Worm (Caenorhabditis elegans) whole organism, late embryonic: ENCODE measurements around the gene F29A7.4.
A peak's percentile ranks its signal among the peaks of the same experiment; 100 is the strongest.

Source experiments
- C08G9.2 ChIP-seq: sonication (generic microtip); optimal IDR thresholded peaks from 2 replicates; lab custom pipeline; 2016; ENCODE audit warnings: mild to moderate bottlenecking, missing genetic modification characterization, moderate library complexity, missing compliant biosample characterization
- C38D4.7 ChIP-seq: fragments of 200-800 bp; sonication (Bioruptor generic); optimal IDR thresholded peaks from 2 replicates; lab custom pipeline; 2018; ENCODE audit warnings: mild to moderate bottlenecking, missing genetic modification characterization, moderate library complexity, missing compliant biosample characterization
- F13H6.1 ChIP-seq: sonication (generic microtip); optimal IDR thresholded peaks from 2 replicates; lab custom pipeline; 2016; ENCODE audit warnings: missing genetic modification characterization, missing compliant biosample characterization
- K02D7.2 ChIP-seq: sonication (generic microtip); optimal IDR thresholded peaks from 2 replicates; lab custom pipeline; 2017; ENCODE audit warnings: mild to moderate bottlenecking, missing genetic modification characterization, missing compliant biosample characterization
- K09A11.1 ChIP-seq: sonication (generic microtip); optimal IDR thresholded peaks from 2 replicates; lab custom pipeline; 2017; ENCODE audit warnings: antibody characterized with exemption, mild to moderate bottlenecking, missing genetic modification characterization, missing compliant biosample characterization; ENCODE audit not compliant: insufficient read depth
- T23F11.4 ChIP-seq: fragments of 200-800 bp; sonication (Bioruptor generic); optimal IDR thresholded peaks from 2 replicates; lab custom pipeline; 2018; ENCODE audit warnings: mild to moderate bottlenecking, missing genetic modification characterization, missing compliant biosample characterization
- ahr-1 ChIP-seq: sonication (generic microtip); optimal IDR thresholded peaks from 2 replicates; lab custom pipeline; 2016; ENCODE audit warnings: missing genetic modification characterization, missing compliant biosample characterization
- ceh-14 ChIP-seq: sonication (generic microtip); optimal IDR thresholded peaks from 2 replicates; lab custom pipeline; 2016; ENCODE audit warnings: missing genotype, missing genetic modification characterization, missing compliant biosample characterization
- ceh-18 ChIP-seq: sonication (generic microtip); optimal IDR thresholded peaks from 2 replicates; lab custom pipeline; 2016; ENCODE audit warnings: missing genetic modification characterization, missing compliant biosample characterization
- ceh-19 ChIP-seq: fragments of 200-800 bp; sonication (Bioruptor generic); optimal IDR thresholded peaks from 2 replicates; lab custom pipeline; 2018; ENCODE audit warnings: mild to moderate bottlenecking, missing genetic modification characterization, missing compliant biosample characterization
- ceh-2 ChIP-seq: sonication (generic microtip); optimal IDR thresholded peaks from 2 replicates; lab custom pipeline; 2016; ENCODE audit warnings: missing genotype, missing genetic modification characterization, missing compliant biosample characterization
- ceh-30 ChIP-seq: fragments of 150-350 bp; optimal IDR thresholded peaks from 2 replicates; lab custom pipeline; 2014; ENCODE audit warnings: missing biosample characterization, missing genetic modification characterization
- ceh-31 ChIP-seq: sonication (generic microtip); optimal IDR thresholded peaks from 2 replicates; lab custom pipeline; 2016; ENCODE audit warnings: missing genetic modification characterization, missing compliant biosample characterization
- ceh-48 ChIP-seq: sonication (generic microtip); optimal IDR thresholded peaks from 2 replicates; lab custom pipeline; 2016; ENCODE audit warnings: missing genetic modification characterization, inconsistent platforms, missing compliant biosample characterization
- che-1 ChIP-seq: sonication (generic microtip); optimal IDR thresholded peaks from 2 replicates; lab custom pipeline; 2016; ENCODE audit warnings: mild to moderate bottlenecking, missing genetic modification characterization, missing compliant biosample characterization
- dve-1 ChIP-seq: sonication (generic microtip); optimal IDR thresholded peaks from 2 replicates; lab custom pipeline; 2017; ENCODE audit warnings: antibody characterized with exemption, mild to moderate bottlenecking, missing genetic modification characterization, missing compliant biosample characterization
- ets-4 ChIP-seq: sonication (generic microtip); optimal IDR thresholded peaks from 2 replicates; lab custom pipeline; 2016; ENCODE audit warnings: missing genetic modification characterization, missing compliant biosample characterization
- eyg-1 ChIP-seq: sonication (generic microtip); optimal IDR thresholded peaks from 2 replicates; lab custom pipeline; 2016; ENCODE audit warnings: missing genotype, missing genetic modification characterization, missing compliant biosample characterization
- fkh-10 ChIP-seq: fragments of 150-350 bp; optimal IDR thresholded peaks from 2 replicates; lab custom pipeline; 2014; ENCODE audit warnings: missing biosample characterization, missing genetic modification reagents, missing genetic modification characterization
- fkh-6 ChIP-seq: sonication (generic microtip); optimal IDR thresholded peaks from 2 replicates; lab custom pipeline; 2016; ENCODE audit warnings: missing genetic modification characterization, missing compliant biosample characterization
- hlh-13 ChIP-seq: fragments of 200-800 bp; sonication (Bioruptor generic); optimal IDR thresholded peaks from 2 replicates; lab custom pipeline; 2018; ENCODE audit warnings: mild to moderate bottlenecking, missing genetic modification characterization, missing compliant biosample characterization
- hlh-6 ChIP-seq: sonication (generic microtip); optimal IDR thresholded peaks from 2 replicates; lab custom pipeline; 2016; ENCODE audit warnings: missing genotype, missing genetic modification characterization, missing compliant biosample characterization
- hlh-8 ChIP-seq: sonication (generic microtip); optimal IDR thresholded peaks from 2 replicates; lab custom pipeline; 2016; ENCODE audit warnings: missing genotype, missing genetic modification characterization, missing compliant biosample characterization
- lim-6 ChIP-seq: sonication (generic microtip); optimal IDR thresholded peaks from 2 replicates; lab custom pipeline; 2016; ENCODE audit warnings: missing genetic modification characterization, missing compliant biosample characterization
- madf-2 ChIP-seq: sonication (generic microtip); optimal IDR thresholded peaks from 2 replicates; lab custom pipeline; 2017; ENCODE audit warnings: missing genetic modification characterization, missing compliant biosample characterization
- mec-3 ChIP-seq: sonication (generic microtip); optimal IDR thresholded peaks from 2 replicates; lab custom pipeline; 2016; ENCODE audit warnings: borderline replicate concordance, missing genetic modification characterization, missing compliant biosample characterization
- nfya-1 ChIP-seq: sonication (generic microtip); optimal IDR thresholded peaks from 2 replicates; lab custom pipeline; 2017; ENCODE audit warnings: missing genetic modification characterization, mild to moderate bottlenecking, missing compliant biosample characterization, antibody characterized with exemption, moderate library complexity
- nhr-232 ChIP-seq: sonication (generic microtip); optimal IDR thresholded peaks from 2 replicates; lab custom pipeline; 2016; ENCODE audit warnings: missing genetic modification characterization, missing compliant biosample characterization
- odd-2 ChIP-seq: sonication (generic microtip); optimal IDR thresholded peaks from 2 replicates; lab custom pipeline; 2017; ENCODE audit warnings: antibody characterized with exemption, mild to moderate bottlenecking, missing genetic modification characterization, missing compliant biosample characterization
- pag-3 ChIP-seq: sonication (generic microtip); optimal IDR thresholded peaks from 2 replicates; lab custom pipeline; 2016; ENCODE audit warnings: missing compliant biosample characterization, missing genetic modification characterization, borderline replicate concordance
- pat-9 ChIP-seq: fragments of 200-800 bp; sonication (Bioruptor generic); optimal IDR thresholded peaks from 2 replicates; lab custom pipeline; 2018; ENCODE audit warnings: mild to moderate bottlenecking, missing genetic modification characterization, moderate library complexity, missing compliant biosample characterization
- pax-1 ChIP-seq: fragments of 150-350 bp; optimal IDR thresholded peaks from 2 replicates; lab custom pipeline; 2014; ENCODE audit warnings: missing biosample characterization, missing genetic modification characterization
- pqm-1 ChIP-seq: sonication (generic microtip); optimal IDR thresholded peaks from 2 replicates; lab custom pipeline; 2016; ENCODE audit warnings: missing genetic modification characterization, missing compliant biosample characterization
- pros-1 ChIP-seq: fragments of 150-350 bp; optimal IDR thresholded peaks from 2 replicates; lab custom pipeline; 2014; ENCODE audit warnings: missing biosample characterization, missing genetic modification reagents, missing genetic modification characterization
- ref-2 ChIP-seq: sonication (generic microtip); optimal IDR thresholded peaks from 2 replicates; lab custom pipeline; 2016; ENCODE audit warnings: missing genetic modification characterization, missing compliant biosample characterization
- rnt-1 ChIP-seq: sonication (generic microtip); optimal IDR thresholded peaks from 2 replicates; lab custom pipeline; 2016; ENCODE audit warnings: missing genetic modification characterization, missing compliant biosample characterization
- sox-2 ChIP-seq: fragments of 200-800 bp; sonication (Bioruptor generic); IDR thresholded peaks from 2 replicates; pipeline ENCODE4 v1.3.6; 2022; ENCODE audit warnings: missing genetic modification reagents, missing genetic modification characterization, missing compliant biosample characterization
- sox-4 ChIP-seq: sonication (generic microtip); optimal IDR thresholded peaks from 2 replicates; lab custom pipeline; 2017; ENCODE audit warnings: mild to moderate bottlenecking, missing genetic modification characterization, inconsistent platforms, missing compliant biosample characterization
- syd-9 ChIP-seq: sonication (generic microtip); optimal IDR thresholded peaks from 2 replicates; lab custom pipeline; 2016; ENCODE audit warnings: mild to moderate bottlenecking, missing genetic modification characterization, moderate library complexity, missing compliant biosample characterization
- tbx-2 ChIP-seq: sonication (generic microtip); optimal IDR thresholded peaks from 2 replicates; lab custom pipeline; 2016; ENCODE audit warnings: missing genetic modification characterization, missing compliant biosample characterization
- tbx-7 ChIP-seq: sonication (generic microtip); optimal IDR thresholded peaks from 2 replicates; lab custom pipeline; 2016; ENCODE audit warnings: missing genotype, missing genetic modification characterization, missing compliant biosample characterization
- unc-42 ChIP-seq: sonication (generic microtip); optimal IDR thresholded peaks from 2 replicates; lab custom pipeline; 2016; ENCODE audit warnings: missing genotype, missing genetic modification characterization, missing compliant biosample characterization

The F29A7.4 gene

ce11 chrII:2739619-2740018 lies 10.2 kb upstream of the F29A7.4 start, which contains the start of gene T05A8.6:
Gene T05A8.6, minus strand, starts transcription at chrII:2739719.
- TF ChIP-seq ref-2 (no peak), rnt-1 (no peak), fkh-10 (GFP tag; lab: Kevin White, UChicago) (no peak), tbx-7 (tag; lab: Kevin White, UChicago) (no peak), mec-3 (no peak), K02D7.2 (tag; lab: Kevin White, UChicago) (no peak), ceh-14 (no peak)

- no peak for TF ChIP-seq ceh-2 (tag; lab: Kevin White, UChicago)
- TF ChIP-seq unc-42 (tag; lab: Kevin White, UChicago), result no peak
- no peak for TF ChIP-seq C38D4.7 (GFP tag; lab: Kevin White, UChicago)
- no peak for TF ChIP-seq pros-1 (tag; lab: Kevin White, UChicago)
- TF ChIP-seq dve-1, result no peak
- TF ChIP-seq hlh-6 (tag; lab: Kevin White, UChicago), result no peak
- TF ChIP-seq lim-6 (tag; lab: Kevin White, UChicago), result no peak
- no peak for TF ChIP-seq K09A11.1 (tag; lab: Kevin White, UChicago)
- TF ChIP-seq hlh-8 (tag; lab: Kevin White, UChicago), result no peak
- TF ChIP-seq hlh-13, result no peak
- TF ChIP-seq ceh-18 (tag; lab: Kevin White, UChicago), result no peak
- no peak for TF ChIP-seq che-1 (tag; lab: Kevin White, UChicago)
- TF ChIP-seq ceh-14, result no peak
- no peak for TF ChIP-seq nhr-232 (tag; lab: Kevin White, UChicago)
- TF ChIP-seq odd-2 (tag; lab: Kevin White, UChicago), result no peak
- no peak for TF ChIP-seq ets-4 (tag; lab: Kevin White, UChicago)
- TF ChIP-seq ceh-19 (GFP tag; lab: Kevin White, UChicago), result no peak
- no peak for TF ChIP-seq sox-2 (GFP tag; lab: Robert Waterston, UW)
- TF ChIP-seq pax-1, result no peak
- TF ChIP-seq, all 69 proteins: peak for 0
These were observed 8.4 kb upstream of the F29A7.4 start for ce11 chrII:2741405-2741804.

- TF ChIP-seq eyg-1 (no peak), sox-2 (GFP tag; lab: Robert Waterston, UW) (no peak), odd-2 (tag; lab: Kevin White, UChicago) (no peak), pqm-1 (tag; lab: Kevin White, UChicago) (no peak), ceh-48 (tag; lab: Kevin White, UChicago) (no peak), sox-4 (tag; lab: Kevin White, UChicago) (no peak), T23F11.4 (no peak), pag-3 (tag; lab: Kevin White, UChicago) (no peak), syd-9 (no peak), ceh-14 (no peak), F13H6.1 (tag; lab: Kevin White, UChicago) (no peak), tbx-2 (tag; lab: Kevin White, UChicago) (no peak), pros-1 (tag; lab: Kevin White, UChicago) (no peak), C08G9.2 (no peak), ceh-19 (GFP tag; lab: Kevin White, UChicago) (no peak), nhr-232 (tag; lab: Kevin White, UChicago) (no peak), rnt-1 (no peak)
These were observed 7.5 kb upstream of the F29A7.4 start, which contains the start of gene T05A8.7 for ce11 chrII:2742251-2742650. Gene T05A8.7, minus strand, starts transcription at chrII:2742351.

ce11 chrII:2747956-2748621 lies 1.7 kb upstream of the F29A7.4 start:
- TF ChIP-seq nfya-1 (peak; percentile 44), madf-2 (tag; lab: Kevin White, UChicago) (no peak), unc-42 (tag; lab: Kevin White, UChicago) (peak; percentile 71), ceh-18 (tag; lab: Kevin White, UChicago) (peak; percentile 41), fkh-6 (tag; lab: Kevin White, UChicago) (no peak), C08G9.2 (no peak), ceh-14 (peak; percentile 47), ahr-1 (no peak), fkh-10 (GFP tag; lab: Kevin White, UChicago) (no peak), ceh-30 (tag; lab: Kevin White, UChicago) (no peak), pat-9 (tag; lab: Kevin White, UChicago) (no peak), pag-3 (tag; lab: Kevin White, UChicago) (peak; percentile 20), tbx-2 (tag; lab: Kevin White, UChicago) (peak; percentile 53), ceh-31 (tag; lab: Kevin White, UChicago) (peak; percentile 82)
